Worm (Caenorhabditis elegans) whole organism, L4/young adult: ENCODE results near the gene C45G9.6.
"Not testable (repeated sequence)": the region's sequence is repeated elsewhere in the genome, so short reads cannot be mapped to it uniquely, and the experiment has no call there.

Experiments
- W03F9.2 ChIP-seq: fragments of 150-350 bp; optimal IDR thresholded peaks from 2 replicates; lab custom pipeline; 2014; ENCODE audit warnings: missing biosample characterization, missing genetic modification characterization
- him-1 ChIP-seq: sonication (generic microtip); optimal IDR thresholded peaks from 2 replicates; lab custom pipeline; 2016; ENCODE audit warnings: missing genotype, missing genetic modification reagents, missing genetic modification characterization, missing compliant biosample characterization

- TF ChIP-seq him-1 = peak; percentile 81
- TF ChIP-seq W03F9.2 (tag; lab: Kevin White, UChicago) = not testable (repeated sequence)
Measured at ce11 chrIII:5031375-5031836, 4.9 kb upstream of the C45G9.6 start.
